Fruit fly (Drosophila melanogaster) whole organism, wandering third instar larva: ENCODE data around the gene Ggt-1.

Experiments used
- Abd-B ChIP-seq: fragments of >200 bp; optimal IDR thresholded peaks from 2 replicates; lab custom pipeline; 2017; ENCODE audit warnings: missing biosample characterization, missing genetic modification characterization
- CG9705 ChIP-seq: fragments of 200-800 bp; sonication (Bioruptor generic); optimal IDR thresholded peaks from 2 replicates; lab custom pipeline; 2018; ENCODE audit warnings: missing biosample characterization, mild to moderate bottlenecking, missing genetic modification characterization
- Dfd ChIP-seq: fragments of >200 bp; optimal IDR thresholded peaks from 2 replicates; lab custom pipeline; 2017; ENCODE audit warnings: missing biosample characterization, missing genetic modification characterization
- GATAd ChIP-seq: sonication (Bioruptor generic); optimal IDR thresholded peaks from 2 replicates; lab custom pipeline; 2016; ENCODE audit warnings: missing biosample characterization, missing genetic modification characterization
- HLH106 ChIP-seq: fragments of 200-800 bp; optimal IDR thresholded peaks from 3 replicates; lab custom pipeline; 2019; ENCODE audit warnings: missing biosample characterization, mild to moderate bottlenecking, missing genetic modification characterization, moderate library complexity
- Hnf4 ChIP-seq: fragments of 200-800 bp; sonication (Bioruptor generic); optimal IDR thresholded peaks from 2 replicates; lab custom pipeline; 2016; ENCODE audit warnings: missing biosample characterization, mild to moderate bottlenecking, missing genetic modification characterization
- Hr83 ChIP-seq: fragments of 200-300 bp; sonication (Bioruptor generic); optimal IDR thresholded peaks from 2 replicates; lab custom pipeline; 2016; ENCODE audit warnings: missing biosample characterization, mild to moderate bottlenecking, missing genetic modification characterization, moderate library complexity; ENCODE audit not compliant: poor library complexity, severe bottlenecking
- Jra ChIP-seq: sonication (Bioruptor generic); optimal IDR thresholded peaks from 2 replicates; lab custom pipeline; 2016; ENCODE audit warnings: missing biosample characterization, missing genetic modification characterization
- Mio ChIP-seq: sonication (Bioruptor generic); optimal IDR thresholded peaks from 2 replicates; lab custom pipeline; 2016; ENCODE audit warnings: missing biosample characterization, missing genetic modification characterization
- Myc ChIP-seq: fragments of >200 bp; optimal IDR thresholded peaks from 2 replicates; lab custom pipeline; 2017
- OdsH ChIP-seq: fragments of 200-800 bp; sonication (Bioruptor generic); optimal IDR thresholded peaks from 2 replicates; lab custom pipeline; 2016; ENCODE audit warnings: missing biosample characterization, mild to moderate bottlenecking, missing genetic modification characterization
- Sp1 ChIP-seq: fragments of 200-800 bp; sonication (Bioruptor generic); optimal IDR thresholded peaks from 3 replicates; lab custom pipeline; 2019; ENCODE audit warnings: missing biosample characterization, mild to moderate bottlenecking, missing genetic modification characterization, moderate library complexity
- br ChIP-seq: fragments of 200-800 bp; sonication (Bioruptor generic); optimal IDR thresholded peaks from 2 replicates; lab custom pipeline; 2016; ENCODE audit warnings: missing biosample characterization, missing genetic modification characterization
- dl ChIP-seq, 2 experiments: fragments of 175-275, 200-275 bp in 1 of 2; fragments of 200-275 bp in 1 of 2; sonication (Bioruptor generic); optimal IDR thresholded peaks; lab custom pipeline; 2018; ENCODE audit warnings: mild to moderate bottlenecking in 2 of 2, missing biosample characterization in 2 of 2, missing genetic modification characterization in 2 of 2, moderate library complexity in 2 of 2; ENCODE audit not compliant: partially characterized antibody in 2 of 2, insufficient read depth in 1 of 2
- dmrt93B ChIP-seq: fragments of 200-800 bp; sonication (Bioruptor generic); optimal IDR thresholded peaks from 2 replicates; lab custom pipeline; 2018; ENCODE audit warnings: missing biosample characterization, mild to moderate bottlenecking, missing genetic modification characterization
- dsf ChIP-seq: sonication (Bioruptor generic); optimal IDR thresholded peaks from 2 replicates; lab custom pipeline; 2016; ENCODE audit warnings: missing biosample characterization, missing genetic modification characterization, borderline replicate concordance
- ey ChIP-seq: fragments of 200-800 bp; sonication (Bioruptor generic); optimal IDR thresholded peaks from 2 replicates; lab custom pipeline; 2016; ENCODE audit warnings: missing biosample characterization, missing genetic modification characterization
- foxo ChIP-seq, 2 experiments: fragments of 200-800 bp; sonication (Bioruptor generic); optimal IDR thresholded peaks; 2 replicates in 1 of 2; 3 replicates in 1 of 2; lab custom pipeline; 2016 to 2017; ENCODE audit warnings: missing biosample characterization in 2 of 2, missing genetic modification characterization in 2 of 2
- fru ChIP-seq: fragments of 200-800 bp; sonication (Bioruptor generic); optimal IDR thresholded peaks from 3 replicates; lab custom pipeline; 2016; ENCODE audit warnings: missing biosample characterization, mild to moderate bottlenecking, missing genetic modification characterization
- h ChIP-seq: fragments of 200-800 bp; sonication (Bioruptor generic); optimal IDR thresholded peaks from 3 replicates; lab custom pipeline; 2016; ENCODE audit warnings: missing biosample characterization, mild to moderate bottlenecking, missing genetic modification characterization
- lola ChIP-seq: fragments of >200 bp; optimal IDR thresholded peaks from 2 replicates; lab custom pipeline; 2017; ENCODE audit warnings: missing biosample characterization, missing genetic modification characterization
- psq ChIP-seq: fragments of 200-800 bp; sonication (Bioruptor generic); optimal IDR thresholded peaks from 3 replicates; lab custom pipeline; 2017; ENCODE audit warnings: missing biosample characterization, mild to moderate bottlenecking, missing genetic modification characterization, moderate library complexity
- rgr ChIP-seq: fragments of 200-800 bp; sonication (Bioruptor generic); optimal IDR thresholded peaks from 3 replicates; lab custom pipeline; 2016; ENCODE audit warnings: missing biosample characterization, mild to moderate bottlenecking, missing genetic modification characterization
- sage ChIP-seq: fragments of 200-800 bp; sonication (Bioruptor generic); optimal IDR thresholded peaks from 2 replicates; lab custom pipeline; 2016; ENCODE audit warnings: missing biosample characterization, mild to moderate bottlenecking, missing genetic modification characterization
- sv ChIP-seq: fragments of 200-800 bp; sonication (Bioruptor generic); optimal IDR thresholded peaks from 3 replicates; lab custom pipeline; 2016; ENCODE audit warnings: missing biosample characterization, missing genetic modification characterization
- tai ChIP-seq: sonication (Bioruptor generic); optimal IDR thresholded peaks from 2 replicates; lab custom pipeline; 2016; ENCODE audit warnings: missing biosample characterization, missing genetic modification characterization
- usp ChIP-seq: fragments of >200 bp; optimal IDR thresholded peaks from 2 replicates; lab custom pipeline; 2017; ENCODE audit warnings: missing biosample characterization, missing genetic modification characterization
- woc ChIP-seq: sonication (Bioruptor generic); optimal IDR thresholded peaks from 2 replicates; lab custom pipeline; 2016; ENCODE audit warnings: missing biosample characterization, mild to moderate bottlenecking, missing genetic modification characterization

The Ggt-1 gene

DNA sequence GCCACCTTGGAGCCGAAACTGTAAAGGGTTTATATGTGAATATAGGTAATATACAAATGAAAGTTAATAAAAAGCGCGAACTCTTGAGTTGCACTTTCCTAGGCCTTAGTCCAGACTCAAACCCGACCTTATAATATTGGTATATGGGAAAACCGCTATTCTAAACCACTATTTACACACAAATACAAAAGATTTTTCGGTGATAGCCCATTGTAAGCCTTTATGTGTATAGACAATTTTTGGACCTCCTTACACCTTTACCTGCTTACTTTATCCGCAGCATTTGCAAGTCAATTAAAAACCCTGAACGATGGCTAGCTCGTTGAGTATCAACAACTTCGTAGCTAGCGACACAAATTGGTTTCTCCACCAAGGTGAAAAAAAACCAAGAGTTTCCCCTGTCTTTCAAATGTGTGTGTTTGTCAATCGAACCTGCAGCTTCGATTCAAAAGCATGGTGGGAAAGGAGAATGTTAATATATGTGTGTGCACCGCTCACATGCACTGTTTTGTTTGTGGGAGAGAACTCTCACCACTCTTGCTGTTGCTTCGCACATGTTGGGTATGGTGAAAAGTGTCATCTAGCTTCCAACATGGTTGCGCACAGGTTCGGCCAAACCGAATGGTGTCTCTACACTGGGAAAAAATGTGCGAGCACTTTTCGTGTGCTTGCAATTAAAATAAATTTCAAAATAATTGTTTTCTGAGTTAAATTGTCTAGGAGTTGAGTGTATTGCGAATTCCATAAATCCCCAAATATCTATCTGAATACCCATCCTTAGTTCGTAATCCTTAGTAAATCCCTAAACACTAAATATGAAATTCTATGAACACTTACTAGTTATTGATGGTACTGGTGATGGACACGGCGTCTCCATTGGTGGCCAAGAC is 5.4 kb downstream of the Ggt-1 start:
- TF ChIP-seq dmrt93B (GFP tag; lab: Kevin White, UChicago) (no peak), Dfd (GFP tag; lab: Kevin White, UChicago) (no peak), Jra (GFP tag; lab: Kevin White, UChicago) (peak; percentile 3), sage (GFP tag; lab: Kevin White, UChicago) (peak; percentile 11), sv (GFP tag; lab: Kevin White, UChicago) (peak; percentile 52), br (GFP tag; lab: Kevin White, UChicago) (peak; percentile 56), Myc (peak; percentile 45), h (GFP tag; lab: Kevin White, UChicago) (peak; percentile 64), psq (GFP tag; lab: Kevin White, UChicago) (peak; percentile 17), CG9705 (no peak), GATAd (GFP tag; lab: Kevin White, UChicago) (no peak), OdsH (GFP tag; lab: Kevin White, UChicago) (peak; percentile 46), fru (peak; percentile 74), dl (GFP tag; optimal IDR thresholded peaks at IDR 0.05; lab: Kevin White, UChicago; ENCODE audit: insufficient read depth in 1 of 2, partially characterized antibody in 2 of 2) (no peak), woc (no peak), Sp1 (GFP tag; lab: Kevin White, UChicago) (peak; percentile 26), Hnf4 (GFP tag; lab: Kevin White, UChicago) (peak; percentile 56), Mio (GFP tag; lab: Kevin White, UChicago) (no peak), ey (GFP tag; lab: Kevin White, UChicago) (peak; percentile 48), HLH106 (peak; percentile 17), rgr (GFP tag; lab: Kevin White, UChicago) (peak; percentile 64), foxo (GFP tag; optimal IDR thresholded peaks at IDR 0.05; lab: Kevin White, UChicago) (peak in 1 of 2 experiments; percentile 80)
- TF ChIP-seq, all 38 proteins: peak for 15

- TF ChIP-seq CG9705 (no peak), dl (GFP tag; optimal IDR thresholded peaks at IDR 0.05; lab: Kevin White, UChicago; ENCODE audit: insufficient read depth in 1 of 2, partially characterized antibody in 2 of 2) (peak in 1 of 2 experiments; percentile 1), Myc (no peak), h (GFP tag; lab: Kevin White, UChicago) (peak; percentile 8), woc (peak; percentile 13), Sp1 (GFP tag; lab: Kevin White, UChicago) (peak; percentile 5)
- TF ChIP-seq, all 38 proteins: peak for 4
Observed at dm6 chrX:18504948-18505597, 7.2 kb downstream of the Ggt-1 start, which contains the start of gene Wnt5. Gene Wnt5, minus strand, starts transcription at chrX:18505405.

- TF ChIP-seq ey (GFP tag; lab: Kevin White, UChicago) = no peak
- no peak for TF ChIP-seq Hr83 (GFP tag; lab: Kevin White, UChicago)
- peak; percentile 1 for TF ChIP-seq Sp1 (GFP tag; lab: Kevin White, UChicago)
- TF ChIP-seq dmrt93B (GFP tag; lab: Kevin White, UChicago) = no peak
- no peak for TF ChIP-seq br (GFP tag; lab: Kevin White, UChicago)
- TF ChIP-seq Myc = peak; percentile 28
- no peak for TF ChIP-seq sage (GFP tag; lab: Kevin White, UChicago)
Observed at dm6 chrX:18499679-18500187, 12.6 kb downstream of the Ggt-1 start, which contains the start of the genes Pgant7 and Xrcc2. Gene Pgant7, minus strand, starts transcription at chrX:18499986. Gene Xrcc2, plus strand, starts transcription at chrX:18500127.

- TF ChIP-seq CG9705 (no peak), ey (GFP tag; lab: Kevin White, UChicago) (peak; percentile 57), psq (GFP tag; lab: Kevin White, UChicago) (no peak), fru (peak; percentile 69), dsf (GFP tag; lab: Kevin White, UChicago) (no peak), Dfd (GFP tag; lab: Kevin White, UChicago) (no peak), foxo (GFP tag; optimal IDR thresholded peaks at IDR 0.05; lab: Kevin White, UChicago) (peak in 1 of 2 experiments; percentile 76), Abd-B (GFP tag; lab: Kevin White, UChicago) (no peak), HLH106 (peak; percentile 44), rgr (GFP tag; lab: Kevin White, UChicago) (peak; percentile 56), woc (no peak), Hnf4 (GFP tag; lab: Kevin White, UChicago) (no peak), lola (no peak), dmrt93B (GFP tag; lab: Kevin White, UChicago) (no peak), Hr83 (GFP tag; lab: Kevin White, UChicago) (no peak), Sp1 (GFP tag; lab: Kevin White, UChicago) (peak; percentile 12), usp (GFP tag; lab: Kevin White, UChicago) (no peak), tai (GFP tag; lab: Kevin White, UChicago) (no peak), h (GFP tag; lab: Kevin White, UChicago) (peak; percentile 76)
Observed at dm6 chrX:18494165-18494740, 18.1 kb downstream of the Ggt-1 start, which contains the start of gene CG15043. Gene CG15043, minus strand, starts transcription at chrX:18494168.
